Fruit fly (Drosophila melanogaster): ENCODE results near the gene CG6749.

DNA sequence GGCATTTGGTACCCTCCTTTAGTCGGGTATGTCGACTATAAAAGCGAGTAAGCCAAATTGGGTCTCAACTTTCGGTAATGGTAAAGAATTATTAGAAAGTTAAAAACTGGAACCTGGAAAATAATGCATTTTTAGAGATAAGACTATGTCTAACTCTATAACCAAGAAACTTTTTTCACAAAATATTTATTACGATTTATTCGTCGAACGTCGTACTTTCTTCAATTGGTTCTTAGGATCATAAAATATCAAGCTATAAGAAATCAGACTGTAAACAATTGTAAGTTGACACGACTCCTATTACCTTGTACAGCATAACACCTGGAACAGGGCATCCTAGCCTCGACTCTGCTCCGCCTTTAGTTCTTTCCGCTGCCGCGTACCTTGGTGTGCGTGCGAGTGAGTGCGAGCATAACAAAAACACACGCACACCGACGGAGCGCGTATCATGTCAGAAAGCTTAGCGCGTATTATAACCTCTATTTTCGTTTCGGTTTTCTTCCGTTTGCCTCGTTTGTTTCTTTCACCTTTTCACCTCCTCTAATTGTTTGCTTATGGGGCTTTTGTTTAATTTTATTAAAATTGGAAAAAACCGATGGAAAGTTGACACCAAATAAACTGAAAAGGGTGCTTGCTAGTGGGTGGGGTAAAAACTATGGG, 40.6 kb downstream of the CG6749 start:
- TF ChIP-seq CG7368 (GFP tag; optimal IDR thresholded peaks at IDR 0.05) (peak; percentile 86), Ets96B (tag; optimal IDR thresholded peaks at IDR 0.05) (peak; percentile 89), fd59A (GFP tag; optimal IDR thresholded peaks at IDR 0.05) (peak; percentile 95), Lpt (GFP tag; optimal IDR thresholded peaks at IDR 0.05) (peak; percentile 91), Eip78C (GFP tag) (peak; percentile 99), CG6854 (GFP tag; optimal IDR thresholded peaks at IDR 0.05) (peak; percentile 78), dsx (GFP tag; optimal IDR thresholded peaks at IDR 0.05; ENCODE audit: poor library complexity, severe bottlenecking) (peak; percentile 81), dac (GFP tag; optimal IDR thresholded peaks at IDR 0.05) (peak; percentile 92), net (GFP tag; optimal IDR thresholded peaks at IDR 0.05) (peak; percentile 96)
